Worm (Caenorhabditis elegans): ENCODE measurements around the gene sma-1.

DNA sequence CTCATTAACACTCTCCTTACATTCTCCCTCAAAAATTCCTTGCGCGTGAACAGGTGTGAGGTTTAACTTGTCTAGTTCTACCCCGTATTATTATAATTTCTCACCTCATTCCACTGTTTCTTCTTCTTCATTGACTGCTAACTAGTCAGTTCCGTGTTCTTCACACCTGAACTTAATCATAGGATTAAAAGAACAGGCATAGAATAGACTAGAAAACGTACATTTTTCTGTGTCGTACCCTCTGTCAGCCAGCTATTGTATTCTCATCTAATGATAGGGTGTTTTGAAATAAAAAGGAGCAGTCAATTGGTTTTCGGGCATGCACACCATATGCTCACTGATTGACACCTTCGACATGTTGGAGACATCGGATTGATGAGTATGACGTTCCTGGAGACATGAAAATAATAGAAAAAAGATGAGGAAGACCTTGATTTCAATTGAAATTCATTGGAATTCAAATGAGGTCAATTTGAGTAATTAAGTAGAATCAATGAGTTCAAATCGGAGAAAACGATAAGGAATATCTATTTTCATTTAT, 48.2 kb downstream of the sma-1 start:
- no peak for TF ChIP-seq F10B5.3 (tag; optimal IDR thresholded peaks at IDR 0.05)
- TF ChIP-seq fkh-10 (GFP tag; optimal IDR thresholded peaks at IDR 0.05), result no peak
- TF ChIP-seq nhr-237 (tag; optimal IDR thresholded peaks at IDR 0.05), result no peak
- no peak for TF ChIP-seq spr-1 (tag; optimal IDR thresholded peaks at IDR 0.05)
- no peak for TF ChIP-seq F49E8.2 (tag; optimal IDR thresholded peaks at IDR 0.05; ENCODE audit: borderline replicate concordance)
- TF ChIP-seq ctbp-1 (GFP tag; IDR thresholded peaks at IDR 0.05), result no peak
- TF ChIP-seq zag-1 (tag; optimal IDR thresholded peaks at IDR 0.05), result no peak
- no peak for TF ChIP-seq ces-1 (GFP tag; optimal IDR thresholded peaks at IDR 0.05)
- TF ChIP-seq ztf-11 (tag; optimal IDR thresholded peaks at IDR 0.05), result no peak

Data from whole organism, L4 larva.